Worm (Caenorhabditis elegans): ENCODE measurements around the gene irld-64.
A peak's percentile ranks its signal among the peaks of the same experiment; 100 is the strongest.

irld-64 gene

DNA sequence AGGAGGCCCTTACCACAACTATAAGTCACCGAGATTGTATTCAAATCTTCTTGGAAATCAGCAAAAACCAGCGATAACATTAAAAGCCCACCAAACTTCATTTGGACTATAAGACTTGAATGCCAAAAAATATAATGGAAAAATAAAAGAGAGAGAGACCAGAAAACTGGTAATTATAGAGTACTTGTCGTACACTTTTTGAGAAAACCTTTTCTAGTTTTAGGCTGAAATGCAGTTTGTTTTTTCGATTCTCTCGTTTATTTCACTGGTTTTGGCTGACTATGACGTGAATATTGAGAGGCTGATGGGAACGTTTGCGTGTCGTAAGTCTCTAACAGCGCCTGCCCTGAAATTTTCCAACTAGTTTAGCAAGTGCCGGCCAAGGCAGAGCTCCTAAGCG is at the start of gene irld-64, which contains the start of gene irld-63:
TSS of gene irld-64 (minus strand) at position 101 of the 400 bp plus-strand sequence.
TSS of gene irld-63 (plus strand) at position 230 of the 400 bp plus-strand sequence.
- TF ChIP-seq snpc-3.4 (tag; optimal IDR thresholded peaks at IDR 0.05): no peak
- TF ChIP-seq K11D2.4 (GFP tag; IDR thresholded peaks at IDR 0.05): no peak

ce11 chrII:2979061-2979460 is 48.7 kb upstream of the irld-64 start:
- TF ChIP-seq somi-1 (GFP tag; optimal IDR thresholded peaks at IDR 0.05) (no peak), dox-1 (GFP tag; IDR thresholded peaks at IDR 0.05) (0 out of 2 replicates have a peak, but pooled peaks have one; percentile 16)

ce11 chrII:2977652-2978051 is 47.3 kb upstream of the irld-64 start:
- TF ChIP-seq egrh-3 (GFP tag; IDR thresholded peaks at IDR 0.05) (no peak), mes-4 (tag; optimal IDR thresholded peaks at IDR 0.05) (no peak), ceh-27 (GFP tag; optimal IDR thresholded peaks at IDR 0.05) (no peak), sptf-2 (GFP tag; optimal IDR thresholded peaks at IDR 0.05) (no peak), Y95B8A.8 (GFP tag; IDR thresholded peaks at IDR 0.05) (no peak), F37B4.10 (GFP tag; IDR thresholded peaks at IDR 0.05) (no peak), B0336.3 (GFP tag; IDR thresholded peaks at IDR 0.05) (no peak), sdz-38 (tag; optimal IDR thresholded peaks at IDR 0.05) (no peak), F23B12.7 (tag; optimal IDR thresholded peaks at IDR 0.05; ENCODE audit: insufficient read depth) (no peak), nhr-90 (tag; optimal IDR thresholded peaks at IDR 0.05) (no peak), tlf-1 (GFP tag; optimal IDR thresholded peaks at IDR 0.05) (no peak), K12H6.12 (tag; optimal IDR thresholded peaks at IDR 0.05) (no peak), ceh-40 (GFP tag; IDR thresholded peaks at IDR 0.05) (no peak), dpff-1 (tag; optimal IDR thresholded peaks at IDR 0.05) (no peak), efl-1 (GFP tag; optimal IDR thresholded peaks at IDR 0.05) (no peak), ztf-25 (GFP tag; IDR thresholded peaks at IDR 0.05) (no peak), cebp-1 (GFP tag; IDR thresholded peaks at IDR 0.05) (no peak), cebp-1 (tag; optimal IDR thresholded peaks at IDR 0.05) (no peak), madf-6 (GFP tag; IDR thresholded peaks at IDR 0.05) (no peak), nhr-27 (tag; optimal IDR thresholded peaks at IDR 0.05) (no peak), lsl-1 (GFP tag; optimal IDR thresholded peaks at IDR 0.05) (no peak)

DNA sequence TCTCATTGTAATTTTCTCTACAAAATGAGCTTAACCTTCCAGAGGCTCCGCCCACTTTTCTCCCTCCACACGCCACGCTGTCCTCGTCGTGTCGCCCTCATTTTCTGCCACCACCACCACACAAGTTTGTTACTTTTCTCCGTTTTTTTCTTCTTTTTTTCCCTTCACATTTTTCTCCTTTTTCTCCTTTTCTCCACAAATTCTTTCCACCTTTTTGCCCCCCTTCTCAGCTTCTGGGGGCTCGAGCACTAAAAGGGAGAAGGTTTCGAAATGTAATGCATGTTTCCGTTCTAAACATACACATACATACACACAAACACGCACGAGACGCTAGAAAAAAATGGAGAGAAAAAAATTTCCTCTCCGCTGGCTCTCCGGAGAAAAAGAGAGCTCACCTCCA is 46.2 kb upstream of the irld-64 start, which contains the start of gene nhr-88:
TSS of gene nhr-88 (plus strand) at position 43 of the 400 bp plus-strand sequence.
- TF ChIP-seq hmg-1.2 (GFP tag; IDR thresholded peaks at IDR 0.05) (0 out of 2 replicates have a peak, but pooled peaks have one; percentile 21), zfh-2 (GFP tag; conservative IDR thresholded peaks at IDR 0.05) (peak; percentile 76), snpc-1.1 (tag; optimal IDR thresholded peaks at IDR 0.05; ENCODE audit: insufficient read depth) (no peak), madf-8 (GFP tag; conservative IDR thresholded peaks at IDR 0.05) (0 out of 2 replicates have a peak, but pooled peaks have one; percentile 15), chd-7 (tag; optimal IDR thresholded peaks at IDR 0.05) (peak; percentile 18), hsf-1 (GFP tag; IDR thresholded peaks at IDR 0.05) (no peak), Y53F4B.3 (GFP tag; IDR thresholded peaks at IDR 0.05) (no peak), cebp-1 (GFP tag; IDR thresholded peaks at IDR 0.05) (no peak), cebp-1 (tag; optimal IDR thresholded peaks at IDR 0.05) (peak; percentile 69), B0019.2 (GFP tag; conservative IDR thresholded peaks at IDR 0.05) (no peak), attf-6 (GFP tag; IDR thresholded peaks at IDR 0.05) (no peak), nfyb-1 (GFP tag; IDR thresholded peaks at IDR 0.05) (peak; percentile 56; the same call in 1 of the 2 replicates), ztf-26 (tag; optimal IDR thresholded peaks at IDR 0.05) (no peak), tbp1 (GFP tag; optimal IDR thresholded peaks at IDR 0.05) (no peak), B0261.1 (tag; optimal IDR thresholded peaks at IDR 0.05) (no peak), gei-17 (GFP tag; optimal IDR thresholded peaks at IDR 0.05) (no peak), hlh-12 (tag; optimal IDR thresholded peaks at IDR 0.05) (no peak), nhr-80 (tag; optimal IDR thresholded peaks at IDR 0.05) (no peak), egrh-3 (GFP tag; IDR thresholded peaks at IDR 0.05) (no peak), hmg-20 (GFP tag; IDR thresholded peaks at IDR 0.05) (no peak), pbrm-1 (GFP tag; IDR thresholded peaks at IDR 0.05) (no peak), F39B2.1 (GFP tag; IDR thresholded peaks at IDR 0.05) (no peak), attf-5 (GFP tag; optimal IDR thresholded peaks at IDR 0.05) (peak; percentile 6), ceh-58 (GFP tag; IDR thresholded peaks at IDR 0.05) (no peak)
